Fruit fly (Drosophila melanogaster) whole organism, embryonic: ENCODE data around the gene CG13405.
A peak's percentile ranks its signal among the peaks of the same experiment; 100 is the strongest.

Experiments
- ATbp ChIP-seq: fragments of 200-800 bp; sonication (Bioruptor generic); optimal IDR thresholded peaks from 2 replicates; lab custom pipeline; 2017; ENCODE audit warnings: missing biosample characterization, mild to moderate bottlenecking, missing genetic modification characterization, missing genetic modification reagents
- Antp ChIP-seq: fragments of 200-800 bp; sonication (Bioruptor generic); optimal IDR thresholded peaks from 3 replicates; lab custom pipeline; 2016; ENCODE audit warnings: missing biosample characterization, missing genetic modification characterization
- Atf3 ChIP-seq: fragments of 200-800 bp; sonication (Bioruptor generic); optimal IDR thresholded peaks from 3 replicates; lab custom pipeline; 2016; ENCODE audit warnings: missing biosample characterization, missing genetic modification characterization
- CG12299 ChIP-seq: fragments of 200-800 bp; sonication (Bioruptor generic); optimal IDR thresholded peaks from 2 replicates; lab custom pipeline; 2018; ENCODE audit warnings: missing biosample characterization, mild to moderate bottlenecking, missing genetic modification characterization
- CG15601 ChIP-seq: fragments of 200-800 bp; sonication (Bioruptor generic); optimal IDR thresholded peaks from 3 replicates; lab custom pipeline; 2019; ENCODE audit warnings: missing biosample characterization, mild to moderate bottlenecking, missing genetic modification characterization, moderate library complexity
- CG18764 ChIP-seq: fragments of 200-800 bp; sonication (Bioruptor generic); optimal IDR thresholded peaks from 3 replicates; lab custom pipeline; 2016; ENCODE audit warnings: missing biosample characterization, missing genetic modification characterization
- CG2199 ChIP-seq: fragments of 200-800 bp; sonication (Bioruptor generic); IDR thresholded peaks from 3 replicates; pipeline ENCODE4 v1.3.6; 2022; ENCODE audit warnings: missing biosample characterization, missing genetic modification characterization
- CG2875 ChIP-seq: fragments of 200-800 bp; sonication (Bioruptor generic); optimal IDR thresholded peaks from 2 replicates; lab custom pipeline; 2017; ENCODE audit warnings: missing biosample characterization, mild to moderate bottlenecking, missing genetic modification characterization, missing genetic modification reagents
- CG3163 ChIP-seq: fragments of 200-800 bp; sonication (Bioruptor generic); optimal IDR thresholded peaks from 3 replicates; lab custom pipeline; 2016; ENCODE audit warnings: missing biosample characterization, missing genetic modification characterization
- CG33213 ChIP-seq: fragments of 200-800 bp; sonication (Bioruptor generic); optimal IDR thresholded peaks from 3 replicates; lab custom pipeline; 2016; ENCODE audit warnings: missing biosample characterization, missing genetic modification characterization
- CG5245 ChIP-seq: fragments of 200-800 bp; sonication (Bioruptor generic); optimal IDR thresholded peaks from 3 replicates; lab custom pipeline; 2016; ENCODE audit warnings: missing biosample characterization, missing genetic modification characterization
- CG6765 ChIP-seq: fragments of 200-800 bp; sonication (Bioruptor generic); optimal IDR thresholded peaks from 3 replicates; lab custom pipeline; 2017; ENCODE audit warnings: missing biosample characterization, mild to moderate bottlenecking, missing genetic modification characterization
- CG7745 ChIP-seq: fragments of 200-800 bp; sonication (Bioruptor generic); optimal IDR thresholded peaks from 2 replicates; lab custom pipeline; 2018; ENCODE audit warnings: missing biosample characterization, mild to moderate bottlenecking, missing genetic modification characterization, moderate library complexity
- CG7786 ChIP-seq: fragments of 200-800 bp; sonication (Bioruptor generic); optimal IDR thresholded peaks from 2 replicates; lab custom pipeline; 2016; ENCODE audit warnings: missing biosample characterization, missing genetic modification characterization
- CG7928 ChIP-seq: fragments of 200-800 bp; sonication (Bioruptor generic); optimal IDR thresholded peaks from 2 replicates; lab custom pipeline; 2017; ENCODE audit warnings: missing biosample characterization, mild to moderate bottlenecking, missing genetic modification characterization
- CG8388 ChIP-seq: fragments of 200-800 bp; sonication (Bioruptor generic); optimal IDR thresholded peaks from 2 replicates; lab custom pipeline; 2019; ENCODE audit warnings: missing biosample characterization, mild to moderate bottlenecking, missing genetic modification characterization, moderate library complexity
- CG8944 ChIP-seq: fragments of 200-800 bp; sonication (Bioruptor generic); optimal IDR thresholded peaks from 3 replicates; lab custom pipeline; 2016; ENCODE audit warnings: missing biosample characterization, missing genetic modification characterization
- CG9437 ChIP-seq: fragments of 200-800 bp; sonication (Bioruptor generic); optimal IDR thresholded peaks from 2 replicates; lab custom pipeline; 2018; ENCODE audit warnings: missing biosample characterization, mild to moderate bottlenecking, missing genetic modification characterization
- CG9727 ChIP-seq: fragments of 200-800 bp; sonication (Bioruptor generic); optimal IDR thresholded peaks from 3 replicates; lab custom pipeline; 2017; ENCODE audit warnings: missing biosample characterization, mild to moderate bottlenecking, missing genetic modification characterization
- D19B ChIP-seq: fragments of 200-800 bp; sonication (Bioruptor generic); optimal IDR thresholded peaks from 2 replicates; lab custom pipeline; 2017; ENCODE audit warnings: missing biosample characterization, mild to moderate bottlenecking, missing genetic modification characterization
- Dip3 ChIP-seq: fragments of 200-800 bp; sonication (Bioruptor generic); optimal IDR thresholded peaks from 3 replicates; lab custom pipeline; 2016; ENCODE audit warnings: missing biosample characterization, missing genetic modification characterization
- Doc2 ChIP-seq: fragments of 200-800 bp; sonication (Bioruptor generic); IDR thresholded peaks from 2 replicates; pipeline ENCODE4 v1.3.6; 2022; ENCODE audit warnings: missing biosample characterization, missing genetic modification characterization
- Fer1 ChIP-seq: fragments of 200-800 bp; sonication (Bioruptor generic); optimal IDR thresholded peaks from 2 replicates; lab custom pipeline; 2017; ENCODE audit warnings: missing biosample characterization, mild to moderate bottlenecking, missing genetic modification characterization
- HmgD ChIP-seq: fragments of 200-800 bp; sonication (Bioruptor generic); optimal IDR thresholded peaks from 3 replicates; lab custom pipeline; 2016; ENCODE audit warnings: missing biosample characterization, missing genetic modification characterization
- Hmr ChIP-seq: fragments of 200-800 bp; sonication (Bioruptor generic); optimal IDR thresholded peaks from 3 replicates; lab custom pipeline; 2017; ENCODE audit warnings: mild to moderate bottlenecking, missing biosample characterization, missing genetic modification reagents, missing genetic modification characterization
- Hr51 ChIP-seq, 2 experiments: fragments of 200-800 bp; sonication (Bioruptor generic); optimal IDR thresholded peaks; 2 replicates in 1 of 2; 3 replicates in 1 of 2; lab custom pipeline; 2016 to 2018; ENCODE audit warnings: missing biosample characterization in 2 of 2, missing genetic modification characterization in 2 of 2, mild to moderate bottlenecking in 1 of 2, moderate library complexity in 1 of 2
- Hsf ChIP-seq: fragments of 200-800 bp; sonication (Bioruptor generic); optimal IDR thresholded peaks from 3 replicates; lab custom pipeline; 2016; ENCODE audit warnings: missing biosample characterization, missing genetic modification characterization
- Med ChIP-seq: fragments of 200-800 bp; sonication (Bioruptor generic); peaks from one replicate; lab custom pipeline; 2016; ENCODE audit warnings: missing biosample characterization, missing genetic modification characterization, mild to moderate bottlenecking, inconsistent platforms, moderate library complexity
- NK7.1 ChIP-seq: fragments of 200-800 bp; sonication (Bioruptor generic); optimal IDR thresholded peaks from 3 replicates; lab custom pipeline; 2016; ENCODE audit warnings: missing biosample characterization, missing genetic modification characterization
- Nf-YA ChIP-seq: fragments of 200-800 bp; sonication (Bioruptor generic); IDR thresholded peaks from 2 replicates; pipeline ENCODE4 v1.3.6; 2022; ENCODE audit warnings: missing biosample characterization, missing genetic modification characterization
- PHDP ChIP-seq: fragments of 200-800 bp; sonication (Bioruptor generic); optimal IDR thresholded peaks from 3 replicates; lab custom pipeline; 2018; ENCODE audit warnings: missing biosample characterization, mild to moderate bottlenecking, missing genetic modification characterization, moderate library complexity
- Scr ChIP-seq: fragments of 200-800 bp; sonication (Bioruptor generic); IDR thresholded peaks from 2 replicates; pipeline ENCODE4 v1.3.6; 2022; ENCODE audit warnings: missing biosample characterization, missing genetic modification characterization; ENCODE audit not compliant: partially characterized antibody
- Vsx1 ChIP-seq: fragments of 200-800 bp; sonication (Bioruptor generic); optimal IDR thresholded peaks from 2 replicates; lab custom pipeline; 2017; ENCODE audit warnings: missing biosample characterization, mild to moderate bottlenecking, missing genetic modification characterization, missing genetic modification reagents
- cato ChIP-seq: fragments of 200-800 bp; sonication (Bioruptor generic); optimal IDR thresholded peaks from 2 replicates; lab custom pipeline; 2016; ENCODE audit warnings: missing biosample characterization, missing genetic modification characterization, borderline replicate concordance
- chinmo ChIP-seq: fragments of 200-800 bp; sonication (Bioruptor generic); IDR thresholded peaks from 4 replicates; pipeline ENCODE4 v1.3.6; 2022; ENCODE audit warnings: missing biosample characterization, missing genetic modification characterization; ENCODE audit not compliant: partially characterized antibody
- dysf ChIP-seq: fragments of 200-800 bp; sonication (Bioruptor generic); IDR thresholded peaks from 3 replicates; pipeline ENCODE4 v1.3.6; 2022; ENCODE audit warnings: missing biosample characterization, missing genetic modification characterization
- eyg ChIP-seq: fragments of 200-800 bp; sonication (Bioruptor generic); optimal IDR thresholded peaks from 3 replicates; lab custom pipeline; 2016; ENCODE audit warnings: missing biosample characterization, missing genetic modification characterization
- grau ChIP-seq: fragments of 200-800 bp; optimal IDR thresholded peaks from 3 replicates; lab custom pipeline; 2019; ENCODE audit warnings: missing biosample characterization, mild to moderate bottlenecking, missing genetic modification characterization, moderate library complexity
- hkb ChIP-seq, 2 experiments: fragments of 200-800 bp in 1 of 2; fragments of >200 bp in 1 of 2; sonication (Bioruptor generic) in 1 of 2; IDR thresholded peaks in 1 of 2; optimal IDR thresholded peaks in 1 of 2; 2 replicates each; pipeline versions ENCODE4 v1.3.6 to Lab custom; 2017 to 2022; ENCODE audit warnings: missing biosample characterization in 1 of 2, missing genetic modification characterization in 1 of 2
- insv ChIP-seq, 2 experiments: fragments of 200-800 bp; sonication (Bioruptor generic); optimal IDR thresholded peaks; 3 replicates each; lab custom pipeline; 2016 to 2018; ENCODE audit warnings: missing biosample characterization in 2 of 2, missing genetic modification characterization in 2 of 2
- kni ChIP-seq: fragments of 200-800 bp; sonication (Bioruptor generic); optimal IDR thresholded peaks from 3 replicates; lab custom pipeline; 2017; ENCODE audit warnings: mild to moderate bottlenecking, missing biosample characterization, missing genetic modification reagents, missing genetic modification characterization
- lov ChIP-seq, 2 experiments: fragments of 200-800 bp in 1 of 2; fragments of >200 bp in 1 of 2; sonication (Bioruptor generic) in 1 of 2; IDR thresholded peaks in 1 of 2; optimal IDR thresholded peaks in 1 of 2; 2 replicates in 1 of 2; 3 replicates in 1 of 2; pipeline versions ENCODE4 v1.3.6 to Lab custom; 2017 to 2022; ENCODE audit warnings: missing biosample characterization in 1 of 2, missing genetic modification characterization in 1 of 2
- maf-S ChIP-seq: fragments of 200-800 bp; sonication (Bioruptor generic); optimal IDR thresholded peaks from 2 replicates; lab custom pipeline; 2016; ENCODE audit warnings: missing biosample characterization, missing genetic modification characterization
- mam ChIP-seq: fragments of 200-800 bp; sonication (Bioruptor generic); optimal IDR thresholded peaks from 3 replicates; lab custom pipeline; 2016; ENCODE audit warnings: missing biosample characterization, missing genetic modification characterization
- pum ChIP-seq: fragments of 200-800 bp; sonication (Bioruptor generic); optimal IDR thresholded peaks from 2 replicates; lab custom pipeline; 2016; ENCODE audit warnings: missing biosample characterization, missing genetic modification characterization
- ranshi ChIP-seq: fragments of 200-800 bp; sonication (Bioruptor generic); IDR thresholded peaks from 2 replicates; pipeline ENCODE4 v1.3.6; 2022; ENCODE audit warnings: missing biosample characterization, missing genetic modification characterization
- row ChIP-seq: fragments of 200-800 bp; sonication (Bioruptor generic); IDR thresholded peaks from 3 replicates; pipeline ENCODE4 v1.3.6; 2022; ENCODE audit warnings: missing biosample characterization, missing genetic modification characterization
- sens ChIP-seq: fragments of 200-800 bp; sonication (Bioruptor generic); peaks from one replicate; lab custom pipeline; 2016; ENCODE audit warnings: missing biosample characterization, missing genetic modification characterization
- sisA ChIP-seq: fragments of 200-800 bp; sonication (Bioruptor generic); IDR thresholded peaks from 2 replicates; pipeline ENCODE4 v1.3.6; 2022; ENCODE audit warnings: missing biosample characterization, missing genetic modification characterization
- toy ChIP-seq: fragments of 200-800 bp; sonication (Bioruptor generic); IDR thresholded peaks from 2 replicates; pipeline ENCODE4 v1.3.6; 2022; ENCODE audit warnings: missing biosample characterization, missing genetic modification characterization
- wek ChIP-seq: fragments of 200-800 bp; sonication (Bioruptor generic); optimal IDR thresholded peaks from 3 replicates; lab custom pipeline; 2018; ENCODE audit warnings: missing biosample characterization, mild to moderate bottlenecking, missing genetic modification characterization, moderate library complexity

Gene CG13405

DNA sequence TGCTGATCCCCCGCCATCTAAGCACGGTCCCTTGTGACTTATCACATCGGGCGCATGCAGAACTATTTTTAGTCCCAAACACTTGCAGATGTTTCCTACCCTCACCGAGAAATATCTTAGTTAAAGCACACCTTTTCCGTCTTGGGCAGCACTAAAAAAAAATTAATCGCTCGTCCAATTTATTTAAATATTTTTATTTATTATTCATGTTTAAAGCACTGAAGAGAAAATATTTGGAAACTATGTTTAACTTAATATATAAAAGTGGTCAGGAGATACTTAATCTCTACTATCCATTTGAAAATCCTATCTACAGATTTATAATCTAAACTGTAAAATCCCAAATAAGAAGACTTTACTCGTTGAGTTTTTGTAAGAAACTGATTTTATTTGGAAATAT lies 34.8 kb upstream of the CG13405 start (continued):
- TF ChIP-seq Atf3 (GFP tag; lab: Kevin White, UChicago): no peak
- TF ChIP-seq kni (GFP tag; lab: Kevin White, UChicago): no peak
- peak; percentile 38 for TF ChIP-seq CG9727 (GFP tag; lab: Kevin White, UChicago)
- TF ChIP-seq D19B (GFP tag; lab: Kevin White, UChicago): no peak
- no peak for TF ChIP-seq Nf-YA
- no peak for TF ChIP-seq sisA (GFP tag; lab: Robert Waterston, UW)
- peak; percentile 1 for TF ChIP-seq cato (GFP tag; lab: Kevin White, UChicago)
- TF ChIP-seq dysf (GFP tag; lab: Robert Waterston, UW): peak; percentile 10; the same call in 1 of the 3 replicates
- no peak for TF ChIP-seq wek (GFP tag; lab: Kevin White, UChicago)
- peak in 1 of 2 experiments; percentile 43 for TF ChIP-seq Hr51 (GFP tag; optimal IDR thresholded peaks at IDR 0.05; lab: Kevin White, UChicago)
- TF ChIP-seq ranshi (GFP tag; lab: Robert Waterston, UW): no peak
- TF ChIP-seq hkb (optimal IDR thresholded peaks at IDR 0.05; lab: Kevin White, UChicago): no peak
- no peak for TF ChIP-seq hkb (GFP tag; IDR thresholded peaks at IDR 0.05; lab: Robert Waterston, UW)
- no peak for TF ChIP-seq CG5245 (GFP tag; lab: Kevin White, UChicago)
- no peak for TF ChIP-seq toy (GFP tag; lab: Robert Waterston, UW)
- peak; percentile 59 for TF ChIP-seq PHDP (tag; lab: Kevin White, UChicago)
- TF ChIP-seq CG3163 (GFP tag; lab: Kevin White, UChicago): no peak
- TF ChIP-seq Fer1 (GFP tag; lab: Kevin White, UChicago): no peak
- TF ChIP-seq Scr: no peak
- TF ChIP-seq CG15601 (tag; lab: Kevin White, UChicago): peak; percentile 63
- TF ChIP-seq HmgD (GFP tag; lab: Kevin White, UChicago): no peak
- TF ChIP-seq Dip3 (GFP tag; lab: Kevin White, UChicago): no peak
- TF ChIP-seq insv (GFP tag; optimal IDR thresholded peaks at IDR 0.05; lab: Kevin White, UChicago): no peak
- no peak for TF ChIP-seq Doc2 (GFP tag; lab: Robert Waterston, UW)
- TF ChIP-seq Hsf (GFP tag; lab: Kevin White, UChicago): no peak
- peak; percentile 60 for TF ChIP-seq row
- TF ChIP-seq Hmr (GFP tag; lab: Kevin White, UChicago): peak; percentile 13
- no peak for TF ChIP-seq eyg (GFP tag; lab: Kevin White, UChicago)
- TF ChIP-seq CG6765 (GFP tag; lab: Kevin White, UChicago): no peak
- TF ChIP-seq CG2199: no peak
- TF ChIP-seq grau (tag; lab: Kevin White, UChicago): peak; percentile 49
- TF ChIP-seq NK7.1: no peak
- no peak for TF ChIP-seq Antp (GFP tag; lab: Kevin White, UChicago)
- no peak for TF ChIP-seq CG7745
- TF ChIP-seq CG9437 (GFP tag; lab: Kevin White, UChicago): peak; percentile 28
- TF ChIP-seq CG12299 (tag; lab: Kevin White, UChicago): no peak
- no peak for TF ChIP-seq maf-S (GFP tag; lab: Kevin White, UChicago)
- TF ChIP-seq CG2875: peak; percentile 16
- no peak for TF ChIP-seq lov (optimal IDR thresholded peaks at IDR 0.05; lab: Kevin White, UChicago)
- TF ChIP-seq lov (GFP tag; IDR thresholded peaks at IDR 0.05; lab: Robert Waterston, UW): no peak
- TF ChIP-seq mam: no peak
- TF ChIP-seq CG33213 (GFP tag; lab: Kevin White, UChicago): no peak
- no peak for TF ChIP-seq chinmo (GFP tag; lab: Robert Waterston, UW)
- TF ChIP-seq ATbp (GFP tag; lab: Kevin White, UChicago): peak; percentile 10
- TF ChIP-seq CG7786 (GFP tag; lab: Kevin White, UChicago): no peak
- TF ChIP-seq Med: no peak
- TF ChIP-seq Vsx1 (GFP tag; lab: Kevin White, UChicago): no peak
- TF ChIP-seq CG8388 (GFP tag; lab: Kevin White, UChicago): peak; percentile 59
- TF ChIP-seq CG18764 (GFP tag; lab: Kevin White, UChicago): no peak
- TF ChIP-seq CG8944 (GFP tag; lab: Kevin White, UChicago): no peak
- no peak for TF ChIP-seq pum
- TF ChIP-seq CG7928: no peak
- peak; percentile 71 for TF ChIP-seq sens (GFP tag; lab: Kevin White, UChicago)
